ENCODE assay signal across 4 worm cellular contexts in genomic region chrV:8631277-8631765, ce11.
TF ChIP-seq lines count a peak whose summit lies in the region.

TSS of gene atg-18 (minus strand) at chrV:8631327.

TF ChIP-seq in whole organism, L2 larva, 48 proteins besides CTCF, POLR2A, EP300 and RAD21 (continues in another document):
- TF ChIP-seq C34F6.9 (tag; optimal IDR thresholded peaks at IDR 0.05; lab: Kevin White, UChicago) (peak; percentile 73), egl-27 (tag; optimal IDR thresholded peaks at IDR 0.05; lab: Kevin White, UChicago) (peak; percentile 2), Y55F3AM.14 (GFP tag; optimal IDR thresholded peaks at IDR 0.05; lab: Kevin White, UChicago) (no peak), nhr-21 (tag; optimal IDR thresholded peaks at IDR 0.05; lab: Kevin White, UChicago) (no peak), sem-4 (tag; optimal IDR thresholded peaks at IDR 0.05; lab: Kevin White, UChicago) (peak; percentile 56), crh-2 (tag; optimal IDR thresholded peaks at IDR 0.05; lab: Kevin White, UChicago) (peak; percentile 67), nhr-6 (tag; optimal IDR thresholded peaks at IDR 0.05; lab: Kevin White, UChicago) (no peak), nhr-129 (tag; optimal IDR thresholded peaks at IDR 0.05; lab: Kevin White, UChicago) (peak; percentile 84), mab-5 (tag; optimal IDR thresholded peaks at IDR 0.05; lab: Kevin White, UChicago) (peak; percentile 45), unc-39 (tag; optimal IDR thresholded peaks at IDR 0.05; lab: Kevin White, UChicago) (no peak), nhr-10 (tag; optimal IDR thresholded peaks at IDR 0.05; lab: Kevin White, UChicago) (no peak), elt-3 (tag; optimal IDR thresholded peaks at IDR 0.05; lab: Kevin White, UChicago) (no peak), nhr-25 (tag; optimal IDR thresholded peaks at IDR 0.05; lab: Kevin White, UChicago) (no peak), snpc-4 (tag; optimal IDR thresholded peaks at IDR 0.05; lab: Kevin White, UChicago) (peak; percentile 22), fos-1 (tag; optimal IDR thresholded peaks at IDR 0.05; lab: Kevin White, UChicago) (peak; percentile 64), blmp-1 (tag; optimal IDR thresholded peaks at IDR 0.05; lab: Kevin White, UChicago; ENCODE audit: insufficient read depth) (peak; percentile 64), lin-13 (GFP tag; optimal IDR thresholded peaks at IDR 0.05; lab: Kevin White, UChicago) (peak; percentile 63), lin-11 (tag; optimal IDR thresholded peaks at IDR 0.05; lab: Kevin White, UChicago) (peak; percentile 81), sma-9 (GFP tag; optimal IDR thresholded peaks at IDR 0.05; lab: Kevin White, UChicago) (peak; percentile 56), sma-9 (tag; optimal IDR thresholded peaks at IDR 0.05; lab: Kevin White, UChicago) (no peak), lsy-2 (tag; optimal IDR thresholded peaks at IDR 0.05; lab: Kevin White, UChicago) (peak in 1 of 2 experiments; percentile 76), F13H6.1 (tag; optimal IDR thresholded peaks at IDR 0.05; lab: Kevin White, UChicago) (peak; percentile 70), mdl-1 (tag; optimal IDR thresholded peaks at IDR 0.05; lab: Kevin White, UChicago) (no peak)

TF ChIP-seq in whole organism, L4 larva, 104 proteins besides CTCF, POLR2A, EP300 and RAD21 (continues in another document):
- TF ChIP-seq nhr-42 (GFP tag; IDR thresholded peaks at IDR 0.05; lab: Robert Waterston, UW) (peak; percentile 42; the same call in 1 of the 2 replicates), hmg-1.1 (GFP tag; IDR thresholded peaks at IDR 0.05; lab: Robert Waterston, UW) (peak; percentile 71), spr-1 (tag; optimal IDR thresholded peaks at IDR 0.05; lab: Kevin White, UChicago) (peak; percentile 11), lim-7 (GFP tag; IDR thresholded peaks at IDR 0.05; lab: Robert Waterston, UW) (no peak), nhr-6 (tag; optimal IDR thresholded peaks at IDR 0.05; lab: Kevin White, UChicago) (peak; percentile 67), jun-1 (tag; optimal IDR thresholded peaks at IDR 0.05; lab: Kevin White, UChicago) (no peak), nhr-11 (tag; optimal IDR thresholded peaks at IDR 0.05; lab: Kevin White, UChicago) (peak; percentile 67), nhr-41 (GFP tag; IDR thresholded peaks at IDR 0.05; lab: Robert Waterston, UW) (no peak), pha-4 (GFP tag; IDR thresholded peaks at IDR 0.05; lab: Robert Waterston, UW) (no peak), pha-4 (tag; optimal IDR thresholded peaks at IDR 0.05; lab: Kevin White, UChicago) (peak; percentile 30), ceh-32 (tag; optimal IDR thresholded peaks at IDR 0.05; lab: Kevin White, UChicago; ENCODE audit: poor library complexity) (no peak), mxl-3 (GFP tag; optimal IDR thresholded peaks at IDR 0.05; lab: Kevin White, UChicago) (peak; percentile 70), F44E2.7 (GFP tag; IDR thresholded peaks at IDR 0.05; lab: Robert Waterston, UW) (no peak), ceh-82 (tag; optimal IDR thresholded peaks at IDR 0.05; lab: Kevin White, UChicago) (no peak), dmd-6 (GFP tag; IDR thresholded peaks at IDR 0.05; lab: Robert Waterston, UW) (peak; percentile 76), sdz-12 (GFP tag; optimal IDR thresholded peaks at IDR 0.05; lab: Kevin White, UChicago) (no peak), nhr-102 (tag; optimal IDR thresholded peaks at IDR 0.05; lab: Kevin White, UChicago) (peak; percentile 51), F26F4.8 (GFP tag; conservative IDR thresholded peaks at IDR 0.05; lab: Robert Waterston, UW) (no peak), Y48G9A.11 (GFP tag; IDR thresholded peaks at IDR 0.05; lab: Robert Waterston, UW) (no peak), dmd-9 (GFP tag; IDR thresholded peaks at IDR 0.05; lab: Robert Waterston, UW) (no peak), unc-39 (tag; optimal IDR thresholded peaks at IDR 0.05; lab: Kevin White, UChicago) (no peak), aha-1 (tag; lab: Kevin White, UChicago) (peak; percentile 93), unc-130 (GFP tag; optimal IDR thresholded peaks at IDR 0.05; lab: Kevin White, UChicago) (no peak), rbr-2 (tag; optimal IDR thresholded peaks at IDR 0.05; lab: Kevin White, UChicago) (peak; percentile 67), F49E8.2 (tag; optimal IDR thresholded peaks at IDR 0.05; lab: Kevin White, UChicago; ENCODE audit: borderline replicate concordance) (no peak)

TF ChIP-seq in whole organism, late embryonic, 69 proteins besides CTCF, POLR2A, EP300 and RAD21 (continues in another document):
- TF ChIP-seq fkh-10 (GFP tag; optimal IDR thresholded peaks at IDR 0.05; lab: Kevin White, UChicago): peak; percentile 19
- no peak for TF ChIP-seq nhr-11 (tag; optimal IDR thresholded peaks at IDR 0.05; lab: Kevin White, UChicago)
- peak; percentile 20 for TF ChIP-seq odd-2 (tag; optimal IDR thresholded peaks at IDR 0.05; lab: Kevin White, UChicago)
- TF ChIP-seq fax-1 (tag; optimal IDR thresholded peaks at IDR 0.05; lab: Kevin White, UChicago): peak; percentile 50
- no peak for TF ChIP-seq sox-2 (GFP tag; IDR thresholded peaks at IDR 0.05; lab: Robert Waterston, UW)
- TF ChIP-seq syd-9 (tag; optimal IDR thresholded peaks at IDR 0.05; lab: Kevin White, UChicago): no peak
- TF ChIP-seq pros-1 (tag; optimal IDR thresholded peaks at IDR 0.05; lab: Kevin White, UChicago): no peak
- TF ChIP-seq npax-4 (tag; optimal IDR thresholded peaks at IDR 0.05; lab: Kevin White, UChicago): no peak
- peak; percentile 37 for TF ChIP-seq hlh-6 (tag; optimal IDR thresholded peaks at IDR 0.05; lab: Kevin White, UChicago)
- TF ChIP-seq pha-4 (tag; optimal IDR thresholded peaks at IDR 0.05; lab: Kevin White, UChicago): no peak
- peak; percentile 68 for TF ChIP-seq ceh-2 (tag; optimal IDR thresholded peaks at IDR 0.05; lab: Kevin White, UChicago)
- peak; percentile 43 for TF ChIP-seq gmeb-2 (tag; optimal IDR thresholded peaks at IDR 0.05; lab: Kevin White, UChicago)
- TF ChIP-seq ztf-16 (tag; optimal IDR thresholded peaks at IDR 0.05; lab: Kevin White, UChicago): peak; percentile 43
- no peak for TF ChIP-seq mec-3 (tag; optimal IDR thresholded peaks at IDR 0.05; lab: Kevin White, UChicago; ENCODE audit: borderline replicate concordance)
- peak; percentile 21 for TF ChIP-seq sdc-2 (tag; optimal IDR thresholded peaks at IDR 0.05; lab: Kevin White, UChicago)
- peak; percentile 21 for TF ChIP-seq pat-9 (tag; optimal IDR thresholded peaks at IDR 0.05; lab: Kevin White, UChicago)
- TF ChIP-seq zip-5 (tag; optimal IDR thresholded peaks at IDR 0.05; lab: Kevin White, UChicago): no peak
- TF ChIP-seq eyg-1 (tag; optimal IDR thresholded peaks at IDR 0.05; lab: Kevin White, UChicago): no peak
- peak; percentile 81 for TF ChIP-seq elt-2 (tag; optimal IDR thresholded peaks at IDR 0.05; lab: Kevin White, UChicago)
- TF ChIP-seq ceh-48 (tag; optimal IDR thresholded peaks at IDR 0.05; lab: Kevin White, UChicago): no peak
- peak; percentile 70 for TF ChIP-seq sox-4 (tag; optimal IDR thresholded peaks at IDR 0.05; lab: Kevin White, UChicago)
- no peak for TF ChIP-seq C08G9.2 (tag; optimal IDR thresholded peaks at IDR 0.05; lab: Kevin White, UChicago)
- peak; percentile 56 for TF ChIP-seq hlh-8 (tag; optimal IDR thresholded peaks at IDR 0.05; lab: Kevin White, UChicago)
- no peak for TF ChIP-seq ceh-24 (tag; optimal IDR thresholded peaks at IDR 0.05; lab: Kevin White, UChicago)
- TF ChIP-seq F13H6.1 (tag; optimal IDR thresholded peaks at IDR 0.05; lab: Kevin White, UChicago): peak; percentile 55
- TF ChIP-seq che-1 (tag; optimal IDR thresholded peaks at IDR 0.05; lab: Kevin White, UChicago): peak; percentile 52
- TF ChIP-seq ttx-3 (tag; optimal IDR thresholded peaks at IDR 0.05; lab: Kevin White, UChicago): peak; percentile 65

TF ChIP-seq in whole organism, mixed stage, embryonic, 35 proteins besides CTCF, POLR2A, EP300 and RAD21 (continues in another document):
- TF ChIP-seq mep-1 (tag; optimal IDR thresholded peaks at IDR 0.05; lab: Kevin White, UChicago) (peak; percentile 45), unc-62 (GFP tag; optimal IDR thresholded peaks at IDR 0.05; lab: Kevin White, UChicago) (peak; percentile 18), blmp-1 (tag; optimal IDR thresholded peaks at IDR 0.05; lab: Kevin White, UChicago) (peak; percentile 41), tbx-8 (GFP tag; optimal IDR thresholded peaks at IDR 0.05; lab: Kevin White, UChicago) (no peak), sptf-1 (tag; optimal IDR thresholded peaks at IDR 0.05; lab: Kevin White, UChicago) (no peak), nhr-237 (tag; optimal IDR thresholded peaks at IDR 0.05; lab: Kevin White, UChicago) (peak; percentile 11), lin-13 (tag; optimal IDR thresholded peaks at IDR 0.05; lab: Kevin White, UChicago) (peak; percentile 50), unc-39 (tag; optimal IDR thresholded peaks at IDR 0.05; lab: Kevin White, UChicago) (no peak), bed-3 (GFP tag; optimal IDR thresholded peaks at IDR 0.05; lab: Kevin White, UChicago) (peak; percentile 22), ztf-11 (tag; optimal IDR thresholded peaks at IDR 0.05; lab: Kevin White, UChicago) (peak; percentile 10), nhr-28 (tag; optimal IDR thresholded peaks at IDR 0.05; lab: Kevin White, UChicago) (no peak), mab-5 (tag; optimal IDR thresholded peaks at IDR 0.05; lab: Kevin White, UChicago) (peak; percentile 52), zip-8 (tag; optimal IDR thresholded peaks at IDR 0.05; lab: Kevin White, UChicago) (no peak), lsy-2 (tag; optimal IDR thresholded peaks at IDR 0.05; lab: Kevin White, UChicago) (peak; percentile 39), pha-4 (tag; optimal IDR thresholded peaks at IDR 0.05; lab: Kevin White, UChicago) (peak; percentile 36), elt-1 (tag; optimal IDR thresholded peaks at IDR 0.05; lab: Kevin White, UChicago; ENCODE audit: borderline replicate concordance, insufficient read depth) (no peak), M03D4.4 (tag; optimal IDR thresholded peaks at IDR 0.05; lab: Kevin White, UChicago) (no peak), hlh-1 (tag; optimal IDR thresholded peaks at IDR 0.05; lab: Kevin White, UChicago) (peak; percentile 86), snpc-4 (tag; optimal IDR thresholded peaks at IDR 0.05; lab: Kevin White, UChicago) (no peak), unc-120 (tag; optimal IDR thresholded peaks at IDR 0.05; lab: Kevin White, UChicago; ENCODE audit: poor library complexity, severe bottlenecking) (peak; percentile 33), nhr-12 (tag; optimal IDR thresholded peaks at IDR 0.05; lab: Kevin White, UChicago) (no peak), nhr-76 (tag; optimal IDR thresholded peaks at IDR 0.05; lab: Kevin White, UChicago) (no peak), drap-1 (GFP tag; optimal IDR thresholded peaks at IDR 0.05; lab: Kevin White, UChicago) (peak; percentile 62), ceh-39 (tag; optimal IDR thresholded peaks at IDR 0.05; lab: Kevin White, UChicago) (peak; percentile 12), ham-2 (GFP tag; optimal IDR thresholded peaks at IDR 0.05; lab: Kevin White, UChicago) (peak; percentile 18), cnd-1 (tag; optimal IDR thresholded peaks at IDR 0.05; lab: Kevin White, UChicago) (peak; percentile 53), ceh-43 (GFP tag; optimal IDR thresholded peaks at IDR 0.05; lab: Kevin White, UChicago) (peak; percentile 67), sem-2 (GFP tag; optimal IDR thresholded peaks at IDR 0.05; lab: Kevin White, UChicago) (no peak), elt-3 (tag; optimal IDR thresholded peaks at IDR 0.05; lab: Kevin White, UChicago) (no peak)
